Fruit fly (Drosophila melanogaster) whole organism, embryonic: ENCODE data around the gene hbt.

ENCODE experiments used
- Ada2b ChIP-seq: fragments of 200-800 bp; sonication (Bioruptor generic); IDR thresholded peaks from 2 replicates; pipeline ENCODE4 v1.3.6; 2022; ENCODE audit warnings: missing biosample characterization, missing genetic modification characterization
- CG30403 ChIP-seq: fragments of 200-800 bp; sonication (Bioruptor generic); optimal IDR thresholded peaks from 3 replicates; lab custom pipeline; 2016; ENCODE audit warnings: missing biosample characterization, missing genetic modification characterization
- CG3065 ChIP-seq: fragments of 200-800 bp; sonication (Bioruptor generic); optimal IDR thresholded peaks from 2 replicates; lab custom pipeline; 2016; ENCODE audit warnings: missing biosample characterization, missing genetic modification characterization
- CG7839 ChIP-seq: fragments of 200-800 bp; sonication (Bioruptor generic); optimal IDR thresholded peaks from 3 replicates; lab custom pipeline; 2018; ENCODE audit warnings: missing biosample characterization, mild to moderate bottlenecking, missing genetic modification characterization, moderate library complexity
- Gug ChIP-seq: fragments of 200-800 bp; sonication (Bioruptor generic); IDR thresholded peaks from 4 replicates; pipeline ENCODE4 v1.3.6; 2022; ENCODE audit warnings: missing biosample characterization, missing genetic modification characterization
- nom ChIP-seq: fragments of 200-800 bp; sonication (Bioruptor generic); optimal IDR thresholded peaks from 2 replicates; lab custom pipeline; 2017; ENCODE audit warnings: missing biosample characterization, missing genetic modification characterization, mild to moderate bottlenecking, moderate library complexity, missing genetic modification reagents
- pzg ChIP-seq: fragments of 200-800 bp; sonication (Bioruptor generic); optimal IDR thresholded peaks from 3 replicates; lab custom pipeline; 2018; ENCODE audit warnings: missing biosample characterization, mild to moderate bottlenecking, missing genetic modification characterization, moderate library complexity

DNA sequence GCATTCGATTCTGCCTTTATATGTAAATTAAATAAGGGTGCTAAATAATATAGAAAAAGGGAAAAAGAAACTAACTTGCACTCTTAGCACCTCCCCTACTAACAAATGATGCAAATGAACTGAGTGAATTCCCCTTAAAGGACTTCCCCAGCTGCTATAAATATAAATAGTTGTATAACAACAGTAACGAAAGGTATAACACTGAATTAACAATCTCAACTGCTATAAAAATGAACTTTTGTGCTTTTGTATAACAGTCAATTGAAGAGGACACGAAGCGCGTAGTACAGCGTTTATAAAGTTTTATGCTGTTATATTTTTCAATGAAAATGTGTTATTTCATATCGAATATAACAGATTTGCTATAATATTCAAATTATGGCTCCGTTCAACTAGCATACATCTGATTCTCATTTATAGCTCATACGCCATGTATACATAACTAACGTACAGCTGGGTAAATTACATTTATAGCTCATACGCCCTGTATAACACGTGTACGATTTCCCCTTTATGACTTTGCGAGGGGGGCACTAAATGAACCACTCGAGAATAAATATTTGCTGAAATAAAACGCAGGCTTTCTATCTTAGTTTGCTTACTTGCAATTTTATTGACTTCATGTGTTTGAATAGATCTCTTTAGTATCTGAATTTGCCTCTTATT lies 18.4 kb upstream of the hbt start:
- TF ChIP-seq pzg (GFP tag; lab: Kevin White, UChicago) = no peak
- TF ChIP-seq CG3065 (GFP tag; lab: Kevin White, UChicago) = no peak
- TF ChIP-seq Gug (GFP tag; lab: Robert Waterston, UW) = no peak
- no peak for TF ChIP-seq Ada2b
- TF ChIP-seq CG7839 = no peak
- no peak for TF ChIP-seq nom (GFP tag; lab: Kevin White, UChicago)
- TF ChIP-seq CG30403 (GFP tag; lab: Kevin White, UChicago) = no peak
